Fruit fly (Drosophila melanogaster): ENCODE data around the gene CG42233.

- TF ChIP-seq CG8478 (optimal IDR thresholded peaks at IDR 0.05) (no peak), CTCF (optimal IDR thresholded peaks at IDR 0.05) (no peak)
Measured at dm6 chr3R:31826422-31826821, 21.3 kb upstream of the CG42233 start.

Measured in S2 (cell line).